Worm (Caenorhabditis elegans) whole organism, late embryonic: ENCODE results near the gene K05F6.10.

Experiments
- ama-1 ChIP-seq: fragments of 150-350 bp; optimal IDR thresholded peaks from 2 replicates; lab custom pipeline; 2014
- lim-6 ChIP-seq: sonication (generic microtip); optimal IDR thresholded peaks from 2 replicates; lab custom pipeline; 2016; ENCODE audit warnings: missing genetic modification characterization, missing compliant biosample characterization
- lin-11 ChIP-seq: fragments of 200-800 bp; sonication (Bioruptor generic); optimal IDR thresholded peaks from 2 replicates; lab custom pipeline; 2018; ENCODE audit warnings: mild to moderate bottlenecking, missing genetic modification characterization, missing compliant biosample characterization
- madf-2 ChIP-seq: sonication (generic microtip); optimal IDR thresholded peaks from 2 replicates; lab custom pipeline; 2017; ENCODE audit warnings: missing genetic modification characterization, missing compliant biosample characterization
- nhr-232 ChIP-seq: sonication (generic microtip); optimal IDR thresholded peaks from 2 replicates; lab custom pipeline; 2016; ENCODE audit warnings: missing genetic modification characterization, missing compliant biosample characterization
- pha-4 ChIP-seq: fragments of 150-350 bp; optimal IDR thresholded peaks from 2 replicates; lab custom pipeline; 2018; ENCODE audit warnings: missing biosample characterization, missing genetic modification reagents, missing genetic modification characterization
- sox-2 ChIP-seq: fragments of 200-800 bp; sonication (Bioruptor generic); IDR thresholded peaks from 2 replicates; pipeline ENCODE4 v1.3.6; 2022; ENCODE audit warnings: missing genetic modification reagents, missing genetic modification characterization, missing compliant biosample characterization
- ttx-3 ChIP-seq: sonication (generic microtip); optimal IDR thresholded peaks from 2 replicates; lab custom pipeline; 2016; ENCODE audit warnings: missing genetic modification reagents, missing genetic modification characterization, missing compliant biosample characterization
- unc-3 ChIP-seq, 2 experiments: fragments of 200-800 bp in 1 of 2; sonication (Bioruptor generic) in 1 of 2; sonication (generic microtip) in 1 of 2; conservative IDR thresholded peaks in 1 of 2; optimal IDR thresholded peaks in 1 of 2; 2 replicates each; pipeline versions ENCODE4 v1.3.6 to Lab custom; 2016 to 2022; ENCODE audit warnings: missing compliant biosample characterization in 2 of 2, missing genetic modification characterization in 2 of 2, missing genetic modification reagents in 1 of 2

DNA sequence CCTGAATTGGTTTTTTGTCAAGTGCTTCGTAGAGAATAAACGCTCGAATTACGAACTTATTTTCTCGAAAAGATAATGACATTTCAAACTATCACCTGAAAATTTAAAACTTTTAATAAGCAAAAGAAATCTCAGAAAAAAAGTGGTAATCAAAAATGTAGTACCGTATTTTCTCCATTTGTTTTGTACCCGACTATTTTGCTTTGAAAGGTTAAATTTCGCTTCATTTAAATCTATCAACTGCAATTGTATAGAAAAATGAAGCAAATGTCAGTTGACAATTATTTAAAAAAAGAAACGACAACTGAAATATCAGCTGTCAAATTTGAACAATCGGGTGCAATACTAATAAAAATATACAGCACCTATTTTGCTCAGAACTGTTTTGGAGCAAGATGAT, 45.2 kb upstream of the K05F6.10 start, which contains the start of gene fbxa-158:
- TF ChIP-seq unc-3 (GFP tag; conservative IDR thresholded peaks at IDR 0.05; lab: Robert Waterston, UW) (no peak), unc-3 (tag; optimal IDR thresholded peaks at IDR 0.05; lab: Kevin White, UChicago) (no peak), lim-6 (tag; lab: Kevin White, UChicago) (no peak), ttx-3 (tag; lab: Kevin White, UChicago) (no peak), ama-1 (lab: Kevin White, UChicago) (no peak), lin-11 (no peak), pha-4 (tag; lab: Kevin White, UChicago) (no peak), nhr-232 (tag; lab: Kevin White, UChicago) (no peak), sox-2 (GFP tag; lab: Robert Waterston, UW) (no peak), madf-2 (tag; lab: Kevin White, UChicago) (no peak)
